Worm (Caenorhabditis elegans) whole organism, L3 larva: Measurements from ENCODE around the gene nhr-39.

Experiments
- R02D3.7 ChIP-seq: fragments of 150-350 bp; optimal IDR thresholded peaks from 2 replicates; lab custom pipeline; 2014; ENCODE audit warnings: missing biosample characterization, missing genetic modification characterization
- ZK546.5 ChIP-seq: sonication (generic microtip); optimal IDR thresholded peaks from 2 replicates; lab custom pipeline; 2017; ENCODE audit warnings: missing biosample characterization, missing genetic modification characterization
- aly-2 ChIP-seq: fragments of 150-350 bp; optimal IDR thresholded peaks from 2 replicates; lab custom pipeline; 2014; ENCODE audit warnings: missing biosample characterization, missing genetic modification characterization
- ama-1 ChIP-seq: fragments of 150-350 bp; optimal IDR thresholded peaks from 2 replicates; lab custom pipeline; 2018
- ceh-16 ChIP-seq: sonication (generic microtip); optimal IDR thresholded peaks from 2 replicates; lab custom pipeline; 2017; ENCODE audit warnings: missing biosample characterization, missing genetic modification characterization
- ceh-28 ChIP-seq: fragments of 150-350 bp; optimal IDR thresholded peaks from 2 replicates; lab custom pipeline; 2014; ENCODE audit warnings: missing biosample characterization, missing genetic modification reagents, missing genetic modification characterization
- ceh-82 ChIP-seq: fragments of 150-350 bp; optimal IDR thresholded peaks from 2 replicates; lab custom pipeline; 2014; ENCODE audit warnings: missing biosample characterization, missing genetic modification characterization
- ceh-9 ChIP-seq: sonication (generic microtip); optimal IDR thresholded peaks from 2 replicates; lab custom pipeline; 2018; ENCODE audit warnings: missing biosample characterization, missing genetic modification characterization
- daf-12 ChIP-seq: fragments of 150-350 bp; optimal IDR thresholded peaks from 2 replicates; lab custom pipeline; 2014; ENCODE audit warnings: missing biosample characterization, missing genetic modification reagents, missing genetic modification characterization
- egl-27 ChIP-seq: sonication (generic microtip); optimal IDR thresholded peaks from 4 replicates; lab custom pipeline; 2017; ENCODE audit warnings: missing biosample characterization, missing genetic modification reagents, missing genetic modification characterization
- egl-5 ChIP-seq: fragments of 150-350 bp; optimal IDR thresholded peaks from 2 replicates; lab custom pipeline; 2017; ENCODE audit warnings: missing biosample characterization, missing genetic modification reagents, missing genetic modification characterization, inconsistent platforms
- elt-1 ChIP-seq: fragments of 150-350 bp; optimal IDR thresholded peaks from 2 replicates; lab custom pipeline; 2014; ENCODE audit warnings: missing biosample characterization, missing genetic modification characterization
- elt-2 ChIP-seq: sonication (generic microtip); optimal IDR thresholded peaks from 2 replicates; lab custom pipeline; 2016; ENCODE audit warnings: missing genetic modification reagents, mild to moderate bottlenecking, missing genetic modification characterization, missing compliant biosample characterization
- elt-3 ChIP-seq, 3 experiments: fragments of 150-350 bp in 1 of 3; sonication (generic microtip) in 2 of 3; optimal IDR thresholded peaks; 2 replicates in 2 of 3; 4 replicates in 1 of 3; lab custom pipeline; 2014 to 2017; ENCODE audit warnings: missing biosample characterization in 3 of 3, missing genetic modification characterization in 3 of 3
- eor-1 ChIP-seq, 2 experiments: fragments of 150-350 bp; optimal IDR thresholded peaks; 2 replicates each; lab custom pipeline; 2014 to 2018; ENCODE audit warnings: missing biosample characterization in 2 of 2, missing genetic modification characterization in 2 of 2
- fkh-10 ChIP-seq: sonication (generic microtip); optimal IDR thresholded peaks from 2 replicates; lab custom pipeline; 2017; ENCODE audit warnings: missing biosample characterization, missing genetic modification reagents, missing genetic modification characterization
- fkh-2 ChIP-seq: fragments of 150-350 bp; optimal IDR thresholded peaks from 2 replicates; lab custom pipeline; 2014; ENCODE audit warnings: missing biosample characterization, missing genetic modification reagents, missing genetic modification characterization
- fos-1 ChIP-seq: fragments of 150-350 bp; optimal IDR thresholded peaks from 2 replicates; lab custom pipeline; 2014; ENCODE audit warnings: missing biosample characterization, missing genetic modification characterization
- hmg-11 ChIP-seq: sonication (generic microtip); optimal IDR thresholded peaks from 2 replicates; lab custom pipeline; 2016; ENCODE audit warnings: missing genetic modification characterization, missing compliant biosample characterization
- jun-1 ChIP-seq: fragments of 150-350 bp; optimal IDR thresholded peaks from 2 replicates; lab custom pipeline; 2014; ENCODE audit warnings: missing biosample characterization, missing genetic modification reagents, missing genetic modification characterization
- lin-15B ChIP-seq: fragments of 150-350 bp; optimal IDR thresholded peaks from 2 replicates; lab custom pipeline; 2014; ENCODE audit warnings: missing biosample characterization, missing genetic modification characterization
- lin-39 ChIP-seq: fragments of 150-350 bp; optimal IDR thresholded peaks from 2 replicates; lab custom pipeline; 2018; ENCODE audit warnings: missing biosample characterization, missing genetic modification reagents, missing genetic modification characterization
- lsy-12 ChIP-seq: sonication (generic microtip); optimal IDR thresholded peaks from 2 replicates; lab custom pipeline; 2016; ENCODE audit warnings: mild to moderate bottlenecking, missing genetic modification characterization, missing compliant biosample characterization
- mdl-1 ChIP-seq: fragments of 150-350 bp; optimal IDR thresholded peaks from 2 replicates; lab custom pipeline; 2014; ENCODE audit warnings: missing biosample characterization, missing genetic modification characterization
- mml-1 ChIP-seq: fragments of 150-350 bp; sonication (generic microtip); optimal IDR thresholded peaks from 3 replicates; lab custom pipeline; 2014; ENCODE audit warnings: missing biosample characterization, missing genetic modification characterization
- nfya-1 ChIP-seq: sonication (generic microtip); optimal IDR thresholded peaks from 2 replicates; lab custom pipeline; 2017; ENCODE audit warnings: missing genetic modification characterization, mild to moderate bottlenecking, missing compliant biosample characterization, antibody characterized with exemption, moderate library complexity; ENCODE audit not compliant: insufficient read depth
- nhr-11 ChIP-seq: fragments of 150-350 bp; optimal IDR thresholded peaks from 2 replicates; lab custom pipeline; 2014; ENCODE audit warnings: missing biosample characterization, missing genetic modification characterization
- nhr-12 ChIP-seq: fragments of 150-350 bp; optimal IDR thresholded peaks from 2 replicates; lab custom pipeline; 2014; ENCODE audit warnings: missing biosample characterization, missing genetic modification characterization
- nhr-23 ChIP-seq: fragments of 150-350 bp; optimal IDR thresholded peaks from 2 replicates; lab custom pipeline; 2014; ENCODE audit warnings: missing biosample characterization, missing genetic modification reagents, missing genetic modification characterization
- nhr-237 ChIP-seq: fragments of 150-350 bp; optimal IDR thresholded peaks from 2 replicates; lab custom pipeline; 2014; ENCODE audit warnings: missing biosample characterization, missing genetic modification characterization
- nhr-25 ChIP-seq: sonication (generic microtip); optimal IDR thresholded peaks from 2 replicates; lab custom pipeline; 2017; ENCODE audit warnings: missing biosample characterization, missing genetic modification characterization
- nhr-28 ChIP-seq: fragments of 150-350 bp; optimal IDR thresholded peaks from 2 replicates; lab custom pipeline; 2014; ENCODE audit warnings: missing biosample characterization, missing genetic modification characterization
- nhr-43 ChIP-seq: sonication (generic microtip); optimal IDR thresholded peaks from 2 replicates; lab custom pipeline; 2016; ENCODE audit warnings: mild to moderate bottlenecking, missing genetic modification characterization, missing compliant biosample characterization; ENCODE audit not compliant: poor library complexity, severe bottlenecking
- nhr-67 ChIP-seq: fragments of 150-350 bp; optimal IDR thresholded peaks from 2 replicates; lab custom pipeline; 2014; ENCODE audit warnings: missing biosample characterization, missing genetic modification characterization
- nhr-76 ChIP-seq: fragments of 150-350 bp; sonication (generic microtip); optimal IDR thresholded peaks from 5 replicates; lab custom pipeline; 2014; ENCODE audit warnings: missing biosample characterization, missing genetic modification characterization
- nhr-77 ChIP-seq: fragments of 150-350 bp; optimal IDR thresholded peaks from 2 replicates; lab custom pipeline; 2014; ENCODE audit warnings: missing biosample characterization, missing genetic modification characterization
- pha-4 ChIP-seq: fragments of 150-350 bp; optimal IDR thresholded peaks from 2 replicates; lab custom pipeline; 2014; ENCODE audit warnings: missing biosample characterization, missing genetic modification reagents, missing genetic modification characterization
- pqm-1 ChIP-seq: fragments of 150-350 bp; optimal IDR thresholded peaks from 2 replicates; lab custom pipeline; 2017; ENCODE audit warnings: missing biosample characterization, missing genetic modification characterization, inconsistent platforms
- sea-2 ChIP-seq: fragments of 150-350 bp; sonication (generic microtip); optimal IDR thresholded peaks from 4 replicates; lab custom pipeline; 2014; ENCODE audit warnings: missing biosample characterization, missing genetic modification reagents, missing genetic modification characterization
- skn-1 ChIP-seq: fragments of 150-350 bp; optimal IDR thresholded peaks from 2 replicates; lab custom pipeline; 2014; ENCODE audit warnings: missing biosample characterization, missing genetic modification characterization
- snpc-4 ChIP-seq: fragments of 150-350 bp; optimal IDR thresholded peaks from 2 replicates; lab custom pipeline; 2014; ENCODE audit warnings: missing biosample characterization, missing genetic modification characterization
- tbx-2 ChIP-seq: sonication (generic microtip); optimal IDR thresholded peaks from 2 replicates; lab custom pipeline; 2016; ENCODE audit warnings: mild to moderate bottlenecking, missing genetic modification characterization, missing compliant biosample characterization
- unc-39 ChIP-seq: sonication (generic microtip); optimal IDR thresholded peaks from 4 replicates; lab custom pipeline; 2017; ENCODE audit warnings: missing biosample characterization, missing genetic modification characterization
- unc-62 ChIP-seq: fragments of 150-350 bp; sonication (generic microtip); optimal IDR thresholded peaks from 4 replicates; lab custom pipeline; 2014; ENCODE audit warnings: missing biosample characterization, missing genetic modification reagents, missing genetic modification characterization
- zag-1 ChIP-seq: fragments of 150-350 bp; optimal IDR thresholded peaks from 2 replicates; lab custom pipeline; 2014; ENCODE audit warnings: missing biosample characterization, missing genetic modification characterization
- ztf-11 ChIP-seq: fragments of 150-350 bp; optimal IDR thresholded peaks from 2 replicates; lab custom pipeline; 2014; ENCODE audit warnings: missing biosample characterization, missing genetic modification characterization
- ztf-4 ChIP-seq: fragments of 150-350 bp; optimal IDR thresholded peaks from 2 replicates; lab custom pipeline; 2014; ENCODE audit warnings: missing biosample characterization, missing genetic modification characterization

nhr-39 gene

ce11 chrV:9314408-9314807 is 11.3 kb downstream of the nhr-39 start:
- no peak for TF ChIP-seq unc-39 (tag; lab: Kevin White, UChicago)
- no peak for TF ChIP-seq nhr-77
- no peak for TF ChIP-seq sea-2 (GFP tag; lab: Kevin White, UChicago)
- TF ChIP-seq pqm-1 (tag; lab: Kevin White, UChicago), result no peak
- no peak for TF ChIP-seq nhr-43 (tag; lab: Kevin White, UChicago)
- TF ChIP-seq ztf-4 (tag; lab: Kevin White, UChicago), result no peak
- no peak for TF ChIP-seq nhr-67
- TF ChIP-seq elt-3 (tag; optimal IDR thresholded peaks at IDR 0.05; lab: Kevin White, UChicago), result no peak
- TF ChIP-seq ceh-9 (tag; lab: Kevin White, UChicago), result no peak
- no peak for TF ChIP-seq snpc-4 (tag; lab: Kevin White, UChicago)
- TF ChIP-seq nhr-237 (tag; lab: Kevin White, UChicago), result no peak
- no peak for TF ChIP-seq ceh-28
- no peak for TF ChIP-seq mml-1
- TF ChIP-seq nhr-11 (tag; lab: Kevin White, UChicago), result no peak
- no peak for TF ChIP-seq nhr-12 (tag; lab: Kevin White, UChicago)
- no peak for TF ChIP-seq lin-39 (tag; lab: Kevin White, UChicago)
- no peak for TF ChIP-seq ZK546.5 (tag; lab: Kevin White, UChicago)
- TF ChIP-seq, all 47 proteins: peak for 0

ce11 chrV:9316970-9317369 is 13.8 kb downstream of the nhr-39 start:
- peak; percentile 59 for TF ChIP-seq fkh-10 (GFP tag; lab: Kevin White, UChicago)
- TF ChIP-seq nhr-67, result no peak
- TF ChIP-seq ceh-9 (tag; lab: Kevin White, UChicago), result no peak
- no peak for TF ChIP-seq ceh-82
- TF ChIP-seq, all 47 proteins: peak for 1

- TF ChIP-seq ZK546.5 (tag; lab: Kevin White, UChicago) (no peak), nhr-67 (no peak), jun-1 (no peak), unc-39 (tag; lab: Kevin White, UChicago) (no peak), skn-1 (tag; lab: Kevin White, UChicago) (no peak), elt-3 (tag; optimal IDR thresholded peaks at IDR 0.05; lab: Kevin White, UChicago) (no peak), lin-15B (tag; lab: Kevin White, UChicago) (no peak), R02D3.7 (peak; percentile 2), mdl-1 (tag; lab: Kevin White, UChicago) (no peak), nhr-77 (peak; percentile 19), pha-4 (tag; lab: Kevin White, UChicago) (no peak), daf-12 (tag; lab: Kevin White, UChicago) (no peak), nhr-23 (no peak), ceh-16 (tag; lab: Kevin White, UChicago) (no peak), nhr-76 (tag; lab: Kevin White, UChicago) (peak; percentile 2), elt-2 (tag; lab: Kevin White, UChicago) (peak; percentile 49), nhr-11 (tag; lab: Kevin White, UChicago) (no peak), egl-27 (tag; lab: Kevin White, UChicago) (peak; percentile 29), ama-1 (lab: Kevin White, UChicago) (no peak), nhr-25 (no peak), sea-2 (GFP tag; lab: Kevin White, UChicago) (no peak), eor-1 (tag; optimal IDR thresholded peaks at IDR 0.05; lab: Kevin White, UChicago) (no peak), ztf-11 (tag; lab: Kevin White, UChicago) (no peak), zag-1 (tag; lab: Kevin White, UChicago) (no peak), elt-1 (tag; lab: Kevin White, UChicago) (peak; percentile 22), ztf-4 (tag; lab: Kevin White, UChicago) (no peak), nhr-12 (tag; lab: Kevin White, UChicago) (no peak), nhr-43 (tag; lab: Kevin White, UChicago) (no peak), fos-1 (tag; lab: Kevin White, UChicago) (no peak), lsy-12 (tag; lab: Kevin White, UChicago) (peak; percentile 37), egl-5 (tag; lab: Kevin White, UChicago) (no peak), ceh-9 (tag; lab: Kevin White, UChicago) (no peak), ceh-28 (no peak), unc-62 (GFP tag; lab: Kevin White, UChicago) (no peak), tbx-2 (peak; percentile 51), aly-2 (tag; lab: Kevin White, UChicago) (no peak), fkh-2 (no peak), nhr-28 (tag; lab: Kevin White, UChicago) (no peak), lin-39 (tag; lab: Kevin White, UChicago) (peak; percentile 65), ceh-82 (no peak), nhr-237 (tag; lab: Kevin White, UChicago) (no peak), snpc-4 (tag; lab: Kevin White, UChicago) (no peak), nfya-1 (tag; lab: Kevin White, UChicago) (peak; percentile 49), fkh-10 (GFP tag; lab: Kevin White, UChicago) (no peak), pqm-1 (tag; lab: Kevin White, UChicago) (no peak), mml-1 (no peak), hmg-11 (tag; lab: Kevin White, UChicago) (peak; percentile 81)
Observed at ce11 chrV:9318046-9318445, 14.9 kb downstream of the nhr-39 start, which contains the start of gene kvs-3. Gene kvs-3, plus strand, starts transcription at chrV:9318311.
